Worm (Caenorhabditis elegans) whole organism, L1 larva: ENCODE data around the gene srbc-79.

Experiments
- C04F5.9 ChIP-seq: sonication (generic microtip); optimal IDR thresholded peaks from 2 replicates; lab custom pipeline; 2016; ENCODE audit warnings: missing genetic modification characterization, missing compliant biosample characterization
- C34B4.2 ChIP-seq: sonication (generic microtip); optimal IDR thresholded peaks from 2 replicates; lab custom pipeline; 2017; ENCODE audit warnings: mild to moderate bottlenecking, missing genetic modification characterization, missing compliant biosample characterization
- aha-1 ChIP-seq: fragments of 150-350 bp; optimal IDR thresholded peaks from 2 replicates; lab custom pipeline; 2014; ENCODE audit warnings: missing biosample characterization, missing genetic modification characterization
- alr-1 ChIP-seq: fragments of 200-800 bp; sonication (Bioruptor generic); optimal IDR thresholded peaks from 2 replicates; lab custom pipeline; 2018; ENCODE audit warnings: borderline replicate concordance, mild to moderate bottlenecking, missing genetic modification characterization, missing compliant biosample characterization
- aly-2 ChIP-seq: fragments of 150-350 bp; optimal IDR thresholded peaks from 2 replicates; lab custom pipeline; 2014; ENCODE audit warnings: missing biosample characterization, missing genetic modification characterization
- ama-1 ChIP-seq: fragments of 150-350 bp; optimal IDR thresholded peaks from 2 replicates; lab custom pipeline; 2014
- ceh-63 ChIP-seq: fragments of 200-800 bp; sonication (Bioruptor generic); optimal IDR thresholded peaks from 2 replicates; lab custom pipeline; 2018; ENCODE audit warnings: mild to moderate bottlenecking, missing genetic modification characterization, missing compliant biosample characterization
- ceh-82 ChIP-seq, 3 experiments: fragments of 150-350 bp in 1 of 3; sonication (generic microtip) in 2 of 3; optimal IDR thresholded peaks; 2 replicates each; lab custom pipeline; 2014 to 2017; ENCODE audit warnings: missing biosample characterization in 3 of 3, missing genetic modification characterization in 3 of 3
- ces-1 ChIP-seq: fragments of 150-350 bp; optimal IDR thresholded peaks from 2 replicates; lab custom pipeline; 2014; ENCODE audit warnings: missing biosample characterization, missing genetic modification reagents, missing genetic modification characterization
- dpl-1 ChIP-seq, 3 experiments: fragments of 150-350 bp in 2 of 3; sonication (generic microtip) in 1 of 3; optimal IDR thresholded peaks; 2 replicates each; lab custom pipeline; 2014 to 2017; ENCODE audit warnings: missing biosample characterization in 3 of 3, missing genetic modification characterization in 3 of 3, missing genetic modification reagents in 3 of 3
- efl-1 ChIP-seq, 4 experiments: fragments of 150-350 bp; optimal IDR thresholded peaks in 3 of 4; peaks in 1 of 4; 1 replicate in 1 of 4; 2 replicates in 3 of 4; lab custom pipeline; 2014; ENCODE audit warnings: missing biosample characterization in 2 of 4, missing genetic modification characterization in 2 of 4, missing genetic modification reagents in 2 of 4
- efl-3 ChIP-seq: fragments of 200-800 bp; sonication (Bioruptor generic); optimal IDR thresholded peaks from 2 replicates; lab custom pipeline; 2018; ENCODE audit warnings: mild to moderate bottlenecking, missing genetic modification characterization, missing compliant biosample characterization
- egl-13 ChIP-seq: sonication (generic microtip); optimal IDR thresholded peaks from 2 replicates; lab custom pipeline; 2016; ENCODE audit warnings: missing genotype, missing genetic modification reagents, missing genetic modification characterization, missing compliant biosample characterization
- elt-2 ChIP-seq: sonication (generic microtip); optimal IDR thresholded peaks from 2 replicates; lab custom pipeline; 2016; ENCODE audit warnings: missing genetic modification characterization, mild to moderate bottlenecking, inconsistent platforms, missing compliant biosample characterization, missing genetic modification reagents
- ets-5 ChIP-seq: fragments of 200-800 bp; sonication (Bioruptor generic); IDR thresholded peaks from 2 replicates; pipeline ENCODE4 v1.3.6; 2022; ENCODE audit warnings: missing genetic modification characterization, missing compliant biosample characterization
- fkh-8 ChIP-seq: sonication (generic microtip); optimal IDR thresholded peaks from 2 replicates; lab custom pipeline; 2016; ENCODE audit warnings: mild to moderate bottlenecking, missing genetic modification characterization, missing compliant biosample characterization
- hlh-17 ChIP-seq: fragments of 200-800 bp; sonication (Bioruptor generic); optimal IDR thresholded peaks from 2 replicates; lab custom pipeline; 2018; ENCODE audit warnings: missing genetic modification characterization, mild to moderate bottlenecking, missing compliant biosample characterization, moderate library complexity, borderline replicate concordance
- hpl-2 ChIP-seq: fragments of 150-350 bp; optimal IDR thresholded peaks from 2 replicates; lab custom pipeline; 2014; ENCODE audit warnings: missing biosample characterization, missing genetic modification reagents, missing genetic modification characterization
- lin-14 ChIP-seq: fragments of 200-800 bp; sonication (Bioruptor generic); optimal IDR thresholded peaks from 2 replicates; lab custom pipeline; 2018; ENCODE audit warnings: mild to moderate bottlenecking, missing genetic modification characterization, moderate library complexity, missing compliant biosample characterization
- lin-15B ChIP-seq: fragments of 150-350 bp; sonication (generic microtip); optimal IDR thresholded peaks from 3 replicates; lab custom pipeline; 2014; ENCODE audit warnings: missing biosample characterization, missing genetic modification characterization
- lin-35 ChIP-seq, 2 experiments: fragments of 150-350 bp; optimal IDR thresholded peaks; 2 replicates each; lab custom pipeline; 2014; ENCODE audit warnings: missing biosample characterization in 2 of 2, missing genetic modification characterization in 2 of 2, missing genetic modification reagents in 2 of 2
- mep-1 ChIP-seq: fragments of 150-350 bp; optimal IDR thresholded peaks from 2 replicates; lab custom pipeline; 2014; ENCODE audit warnings: missing biosample characterization, missing genetic modification characterization
- nhr-11 ChIP-seq: fragments of 150-350 bp; optimal IDR thresholded peaks from 2 replicates; lab custom pipeline; 2014; ENCODE audit warnings: missing biosample characterization, missing genetic modification characterization
- nhr-12 ChIP-seq: sonication (generic microtip); optimal IDR thresholded peaks from 2 replicates; lab custom pipeline; 2017; ENCODE audit warnings: missing biosample characterization, missing genetic modification characterization
- nhr-19 ChIP-seq: fragments of 200-800 bp; sonication (Bioruptor generic); conservative IDR thresholded peaks from 2 replicates; pipeline ENCODE4 v1.3.6; 2022; ENCODE audit warnings: missing genetic modification characterization, missing compliant biosample characterization
- nhr-20 ChIP-seq: sonication (generic microtip); optimal IDR thresholded peaks from 2 replicates; lab custom pipeline; 2016; ENCODE audit warnings: mild to moderate bottlenecking, missing genetic modification characterization, missing compliant biosample characterization
- nhr-237 ChIP-seq: fragments of 150-350 bp; optimal IDR thresholded peaks from 2 replicates; lab custom pipeline; 2014; ENCODE audit warnings: missing biosample characterization, missing genetic modification characterization
- nhr-47 ChIP-seq: sonication (generic microtip); optimal IDR thresholded peaks from 2 replicates; lab custom pipeline; 2016; ENCODE audit warnings: mild to moderate bottlenecking, missing genetic modification characterization, moderate library complexity, missing compliant biosample characterization
- nhr-76 ChIP-seq: sonication (generic microtip); optimal IDR thresholded peaks from 2 replicates; lab custom pipeline; 2017; ENCODE audit warnings: missing biosample characterization, missing genetic modification characterization
- pqm-1 ChIP-seq: sonication (generic microtip); optimal IDR thresholded peaks from 3 replicates; lab custom pipeline; 2017; ENCODE audit warnings: missing biosample characterization, missing genetic modification characterization
- skn-1 ChIP-seq: fragments of 150-350 bp; optimal IDR thresholded peaks from 2 replicates; lab custom pipeline; 2014; ENCODE audit warnings: missing biosample characterization, missing genetic modification characterization
- snpc-4 ChIP-seq: fragments of 150-350 bp; optimal IDR thresholded peaks from 2 replicates; lab custom pipeline; 2014; ENCODE audit warnings: missing biosample characterization, missing genetic modification characterization
- tbx-2 ChIP-seq: sonication (generic microtip); optimal IDR thresholded peaks from 2 replicates; lab custom pipeline; 2016; ENCODE audit warnings: missing genetic modification characterization, missing compliant biosample characterization
- unc-30 ChIP-seq: sonication (generic microtip); optimal IDR thresholded peaks from 2 replicates; lab custom pipeline; 2017; ENCODE audit warnings: missing biosample characterization, missing genetic modification characterization
- unc-86 ChIP-seq: sonication (generic microtip); optimal IDR thresholded peaks from 2 replicates; lab custom pipeline; 2016; ENCODE audit warnings: missing genetic modification characterization, missing compliant biosample characterization
- zip-4 ChIP-seq: fragments of 200-800 bp; sonication (Bioruptor generic); optimal IDR thresholded peaks from 2 replicates; lab custom pipeline; 2018; ENCODE audit warnings: mild to moderate bottlenecking, missing genetic modification characterization, moderate library complexity, missing compliant biosample characterization
- ztf-4 ChIP-seq: fragments of 150-350 bp; optimal IDR thresholded peaks from 2 replicates; lab custom pipeline; 2014; ENCODE audit warnings: missing biosample characterization, missing genetic modification characterization

srbc-79 gene

DNA sequence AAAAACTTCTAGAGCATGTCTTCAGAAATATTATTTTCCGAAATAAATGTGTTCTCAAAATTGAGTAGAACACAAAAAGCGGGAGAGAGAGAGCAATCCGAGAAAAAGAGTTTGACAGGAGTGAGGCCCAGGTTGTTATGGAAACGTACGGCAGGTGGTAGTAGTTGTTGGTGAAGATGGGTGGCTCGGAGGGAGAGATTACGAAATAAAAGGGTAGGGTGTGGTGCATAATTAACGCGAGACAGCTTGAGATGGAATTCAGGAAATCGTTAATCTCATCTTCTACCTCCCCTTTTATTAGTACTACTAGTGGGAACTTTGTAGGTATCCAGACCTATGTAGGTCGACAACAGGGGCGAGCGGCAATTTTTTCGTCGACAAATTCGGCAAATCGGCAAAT, 41.8 kb upstream of the srbc-79 start, which contains the start of gene famh-161:
Gene famh-161, minus strand, starts transcription at position 101 of the 400 bp plus-strand sequence.
- TF ChIP-seq egl-13 (no peak), fkh-8 (peak; percentile 12), dpl-1 (GFP tag; optimal IDR thresholded peaks at IDR 0.05; lab: Kevin White, UChicago) (no peak)

DNA sequence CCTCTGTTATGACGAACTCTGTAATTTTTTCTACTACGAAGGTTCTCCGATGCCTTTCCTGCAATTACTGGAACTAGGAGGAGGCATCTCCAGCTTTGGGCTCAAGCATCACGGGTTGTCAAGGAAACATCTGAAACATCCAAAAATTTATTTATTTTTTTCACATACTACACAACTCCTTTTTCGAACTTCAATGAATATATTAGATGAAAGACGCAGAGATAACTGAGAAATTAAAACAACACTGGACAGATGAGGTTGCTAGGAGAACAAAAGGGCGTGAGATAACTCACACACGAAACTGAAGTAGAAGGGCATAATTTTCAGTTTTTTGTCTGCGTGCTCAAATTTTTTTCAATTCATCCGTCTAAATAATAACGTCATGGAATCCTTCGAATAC, 35.2 kb upstream of the srbc-79 start, which contains the start of gene Y38H6C.13:
Gene Y38H6C.13, plus strand, starts transcription at position 301 of the 400 bp plus-strand sequence.
- TF ChIP-seq alr-1 (tag; lab: Kevin White, UChicago) = no peak
- TF ChIP-seq aly-2 = no peak
- TF ChIP-seq ceh-63 (GFP tag; lab: Kevin White, UChicago) = no peak
- peak; percentile 3 for TF ChIP-seq fkh-8
- TF ChIP-seq C04F5.9 (tag; lab: Kevin White, UChicago) = no peak
- TF ChIP-seq efl-3 (GFP tag; lab: Kevin White, UChicago) = no peak

DNA sequence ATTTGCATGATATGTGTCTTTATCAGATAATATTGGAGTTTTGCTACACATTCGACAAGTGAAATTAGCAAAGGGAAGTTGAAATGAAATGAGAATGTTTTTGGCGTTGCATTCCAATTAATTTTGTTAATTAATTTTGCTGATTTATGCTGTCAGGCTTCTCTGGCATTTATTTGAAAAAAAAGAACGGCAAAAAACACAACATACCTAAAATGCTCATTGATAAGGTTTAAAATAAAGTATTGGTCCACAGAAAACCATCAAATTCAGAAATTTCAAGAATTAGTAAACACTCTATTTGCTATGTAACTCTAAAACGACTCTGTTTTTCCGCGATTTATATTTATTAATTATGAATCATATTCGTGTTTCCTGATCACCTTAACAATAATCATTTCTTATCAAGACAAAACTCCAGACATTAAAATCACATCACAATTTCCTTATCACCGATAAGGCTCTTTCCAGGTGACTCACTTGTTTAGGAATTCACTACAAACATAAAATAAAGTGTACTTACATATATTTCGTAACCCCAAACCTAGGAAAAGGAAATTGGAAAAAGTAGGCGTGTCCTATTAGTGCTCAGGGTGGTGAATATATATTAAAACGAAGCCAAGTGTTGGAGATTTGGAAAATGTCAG, 33.7 kb upstream of the srbc-79 start, which contains the start of the genes srh-166 and Y38H6C.24:
Gene srh-166, minus strand, starts transcription at position 51 of the 644 bp plus-strand sequence.
Gene Y38H6C.24, plus strand, starts transcription at position 620 of the 644 bp plus-strand sequence.
- TF ChIP-seq nhr-19 = no peak
- TF ChIP-seq nhr-47 (tag; lab: Kevin White, UChicago) = no peak
- peak; percentile 86 for TF ChIP-seq pqm-1 (tag; lab: Kevin White, UChicago)
- no peak for TF ChIP-seq snpc-4 (tag; lab: Kevin White, UChicago)
- TF ChIP-seq hlh-17 (GFP tag; lab: Kevin White, UChicago) = no peak
- TF ChIP-seq nhr-20 = peak; percentile 23
- TF ChIP-seq nhr-76 = no peak
- TF ChIP-seq unc-86 (tag; lab: Kevin White, UChicago) = no peak
- TF ChIP-seq nhr-237 (tag; lab: Kevin White, UChicago) = no peak
- TF ChIP-seq ama-1 (lab: Kevin White, UChicago) = no peak
- peak; percentile 77 for TF ChIP-seq elt-2
- TF ChIP-seq nhr-12 (tag; lab: Kevin White, UChicago) = no peak
- TF ChIP-seq lin-15B (tag; lab: Kevin White, UChicago) = no peak
- no peak for TF ChIP-seq nhr-11 (tag; lab: Kevin White, UChicago)
- TF ChIP-seq C34B4.2 (tag; lab: Kevin White, UChicago) = no peak
- TF ChIP-seq ces-1 (GFP tag; lab: Kevin White, UChicago) = no peak

DNA sequence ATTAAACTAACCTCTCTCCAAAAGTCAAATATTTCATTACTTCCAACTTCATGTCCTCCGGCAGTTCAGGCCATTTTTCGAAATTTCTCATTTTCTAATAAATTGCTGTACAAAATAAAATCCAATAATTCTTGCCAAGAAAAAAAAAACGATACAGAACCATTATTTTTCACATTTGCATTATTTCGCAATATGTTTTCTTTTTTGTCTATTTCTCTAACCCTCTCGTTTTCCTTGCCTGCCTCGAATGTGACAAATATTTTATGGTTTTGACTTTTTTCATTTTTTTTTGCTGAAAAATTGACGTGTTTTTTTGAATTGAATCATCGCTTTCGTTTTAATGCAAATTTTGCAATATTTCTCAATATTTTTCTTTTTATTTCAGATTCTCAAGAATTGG, 29.9 kb upstream of the srbc-79 start, which contains the start of the genes Y38H6C.9 and fbxa-150:
Gene Y38H6C.9, minus strand, starts transcription at position 52 of the 400 bp plus-strand sequence.
Gene fbxa-150, plus strand, starts transcription at position 380 of the 400 bp plus-strand sequence.
- TF ChIP-seq ceh-82 (tag; optimal IDR thresholded peaks at IDR 0.05; lab: Kevin White, UChicago) (no peak), tbx-2 (no peak), ets-5 (GFP tag; lab: Robert Waterston, UW) (no peak), hpl-2 (GFP tag; lab: Kevin White, UChicago) (no peak), aha-1 (no peak), efl-1 (optimal IDR thresholded peaks at IDR 0.05; lab: Kevin White, UChicago) (peak; percentile 1 to 25), efl-1 (GFP tag; optimal IDR thresholded peaks at IDR 0.05 in 1 of 2; lab: Kevin White, UChicago) (peak in 1 of 2 experiments; percentile 8), lin-15B (tag; lab: Kevin White, UChicago) (no peak), lin-14 (GFP tag; lab: Kevin White, UChicago) (no peak), skn-1 (peak; percentile 8), dpl-1 (GFP tag; optimal IDR thresholded peaks at IDR 0.05; lab: Kevin White, UChicago) (peak in 1 of 3 experiments; percentile 19), unc-30 (tag; lab: Kevin White, UChicago) (no peak), zip-4 (GFP tag; lab: Kevin White, UChicago) (peak; percentile 95), ztf-4 (no peak), lin-35 (GFP tag; optimal IDR thresholded peaks at IDR 0.05; lab: Kevin White, UChicago) (no peak), mep-1 (tag; lab: Kevin White, UChicago) (peak; percentile 45), snpc-4 (tag; lab: Kevin White, UChicago) (no peak)
